Fruit fly (Drosophila melanogaster) whole organism, prepupa: Measurements from ENCODE around the gene CG7728.
A peak's percentile ranks its signal among the peaks of the same experiment; 100 is the strongest.

Experiments used
- Blimp-1 ChIP-seq: fragments of 200-800 bp; sonication (Bioruptor generic); optimal IDR thresholded peaks from 3 replicates; lab custom pipeline; 2017; ENCODE audit warnings: missing biosample characterization, missing genetic modification characterization, mild to moderate bottlenecking, moderate library complexity, missing genetic modification reagents
- CG10631 ChIP-seq: fragments of 200-800 bp; sonication (Bioruptor generic); optimal IDR thresholded peaks from 2 replicates; lab custom pipeline; 2016; ENCODE audit warnings: missing biosample characterization, missing genetic modification characterization
- CG10669 ChIP-seq: fragments of 200-800 bp; sonication (Bioruptor generic); optimal IDR thresholded peaks from 3 replicates; lab custom pipeline; 2018; ENCODE audit warnings: missing biosample characterization, mild to moderate bottlenecking, missing genetic modification characterization, moderate library complexity
- CG11762 ChIP-seq: fragments of 200-800 bp; sonication (Bioruptor generic); optimal IDR thresholded peaks from 3 replicates; lab custom pipeline; 2016; ENCODE audit warnings: missing biosample characterization, missing genetic modification characterization; ENCODE audit not compliant: insufficient read depth
- CG11902 ChIP-seq: fragments of 200-800 bp; sonication (Bioruptor generic); optimal IDR thresholded peaks from 3 replicates; lab custom pipeline; 2016; ENCODE audit warnings: missing biosample characterization, missing genetic modification characterization
- CG1621 ChIP-seq: fragments of 200-800 bp; sonication (Bioruptor generic); optimal IDR thresholded peaks from 3 replicates; lab custom pipeline; 2018; ENCODE audit warnings: missing biosample characterization, mild to moderate bottlenecking, missing genetic modification characterization
- CG3032 ChIP-seq: fragments of 200-800 bp; optimal IDR thresholded peaks from 2 replicates; lab custom pipeline; 2019; ENCODE audit warnings: missing biosample characterization, mild to moderate bottlenecking, missing genetic modification characterization, moderate library complexity
- CG32006 ChIP-seq: fragments of 200-800 bp; sonication (Bioruptor generic); optimal IDR thresholded peaks from 3 replicates; lab custom pipeline; 2017; ENCODE audit warnings: missing biosample characterization, mild to moderate bottlenecking, missing genetic modification characterization
- CG34406 ChIP-seq: fragments of 200-800 bp; sonication (Bioruptor generic); optimal IDR thresholded peaks from 3 replicates; lab custom pipeline; 2016; ENCODE audit warnings: missing biosample characterization, missing genetic modification characterization
- CG3919 ChIP-seq: fragments of 200-800 bp; sonication (Bioruptor generic); optimal IDR thresholded peaks from 3 replicates; lab custom pipeline; 2016; ENCODE audit warnings: missing biosample characterization, missing genetic modification characterization
- CG6163 ChIP-seq: fragments of 200-800 bp; sonication (Bioruptor generic); IDR thresholded peaks from 3 replicates; pipeline ENCODE4 v1.3.6; 2022; ENCODE audit warnings: missing biosample characterization, missing genetic modification characterization
- CG6276 ChIP-seq: fragments of 200-800 bp; sonication (Bioruptor generic); optimal IDR thresholded peaks from 2 replicates; lab custom pipeline; 2017; ENCODE audit warnings: missing biosample characterization, mild to moderate bottlenecking, missing genetic modification characterization
- CG6792 ChIP-seq: fragments of 200-800 bp; sonication (Bioruptor generic); optimal IDR thresholded peaks from 3 replicates; lab custom pipeline; 2016; ENCODE audit warnings: missing biosample characterization, missing genetic modification characterization
- CG6808 ChIP-seq: fragments of 200-800 bp; sonication (Bioruptor generic); optimal IDR thresholded peaks from 3 replicates; lab custom pipeline; 2017; ENCODE audit warnings: missing biosample characterization, missing genetic modification characterization, mild to moderate bottlenecking, moderate library complexity, missing genetic modification reagents
- CG7368 ChIP-seq: fragments of 200-800 bp; sonication (Bioruptor generic); optimal IDR thresholded peaks from 3 replicates; lab custom pipeline; 2016; ENCODE audit warnings: missing biosample characterization, missing genetic modification characterization
- CG8319 ChIP-seq: fragments of 200-800 bp; sonication (Bioruptor generic); optimal IDR thresholded peaks from 3 replicates; lab custom pipeline; 2016; ENCODE audit warnings: missing biosample characterization, missing genetic modification characterization
- CG8632 ChIP-seq: fragments of 200-800 bp; sonication (Bioruptor generic); optimal IDR thresholded peaks from 3 replicates; lab custom pipeline; 2016; ENCODE audit warnings: missing biosample characterization, missing genetic modification characterization
- Eip78C ChIP-seq: fragments of 200-800 bp; sonication (Bioruptor generic); peaks from one replicate; lab custom pipeline; 2016; ENCODE audit warnings: missing biosample characterization, missing genetic modification characterization
- Eip93F ChIP-seq: fragments of 200-800 bp; sonication (Bioruptor generic); optimal IDR thresholded peaks from 2 replicates; lab custom pipeline; 2016; ENCODE audit warnings: missing biosample characterization, mild to moderate bottlenecking, missing genetic modification characterization
- Ets96B ChIP-seq: fragments of 200-800 bp; optimal IDR thresholded peaks from 2 replicates; lab custom pipeline; 2019; ENCODE audit warnings: missing biosample characterization, mild to moderate bottlenecking, missing genetic modification characterization, moderate library complexity
- Gug ChIP-seq: fragments of 200-800 bp; sonication (Bioruptor generic); IDR thresholded peaks from 2 replicates; pipeline ENCODE4 v1.3.6; 2022; ENCODE audit warnings: missing biosample characterization, missing genetic modification characterization
- Hr39 ChIP-seq: fragments of 200-800 bp; sonication (Bioruptor generic); optimal IDR thresholded peaks from 2 replicates; lab custom pipeline; 2016; ENCODE audit warnings: missing biosample characterization, missing genetic modification characterization
- OdsH ChIP-seq: fragments of 200-800 bp; sonication (Bioruptor generic); optimal IDR thresholded peaks from 3 replicates; lab custom pipeline; 2016; ENCODE audit warnings: missing biosample characterization, missing genetic modification characterization
- Sox102F ChIP-seq: fragments of 200-800 bp; sonication (Bioruptor generic); optimal IDR thresholded peaks from 2 replicates; lab custom pipeline; 2016; ENCODE audit warnings: missing biosample characterization, mild to moderate bottlenecking, missing genetic modification characterization
- Sox14 ChIP-seq: fragments of 200-800 bp; sonication (Bioruptor generic); optimal IDR thresholded peaks from 3 replicates; lab custom pipeline; 2016; ENCODE audit warnings: missing biosample characterization, missing genetic modification characterization
- Sox15 ChIP-seq: fragments of 200-800 bp; sonication (Bioruptor generic); optimal IDR thresholded peaks from 3 replicates; lab custom pipeline; 2016; ENCODE audit warnings: missing biosample characterization, missing genetic modification characterization
- achi ChIP-seq: fragments of 200-800 bp; sonication (Bioruptor generic); optimal IDR thresholded peaks from 3 replicates; lab custom pipeline; 2016; ENCODE audit warnings: missing biosample characterization, missing genetic modification characterization
- acj6 ChIP-seq: fragments of 200-800 bp; sonication (Bioruptor generic); optimal IDR thresholded peaks from 3 replicates; lab custom pipeline; 2016; ENCODE audit warnings: missing biosample characterization, missing genetic modification characterization
- dac ChIP-seq: fragments of 200-800 bp; sonication (Bioruptor generic); optimal IDR thresholded peaks from 2 replicates; lab custom pipeline; 2017; ENCODE audit warnings: missing biosample characterization, mild to moderate bottlenecking, missing genetic modification characterization
- dsx ChIP-seq: fragments of 200-800 bp; optimal IDR thresholded peaks from 3 replicates; lab custom pipeline; 2019; ENCODE audit warnings: missing biosample characterization, mild to moderate bottlenecking, missing genetic modification characterization, moderate library complexity; ENCODE audit not compliant: poor library complexity, severe bottlenecking
- eg ChIP-seq: fragments of 200-800 bp; sonication (Bioruptor generic); IDR thresholded peaks from 3 replicates; pipeline ENCODE4 v1.3.6; 2022; ENCODE audit warnings: missing biosample characterization, missing genetic modification characterization
- fd59A ChIP-seq: fragments of 200-800 bp; sonication (Bioruptor generic); optimal IDR thresholded peaks from 2 replicates; lab custom pipeline; 2017; ENCODE audit warnings: missing biosample characterization, mild to moderate bottlenecking, missing genetic modification characterization, missing genetic modification reagents
- fd85E ChIP-seq: fragments of 200-800 bp; sonication (Bioruptor generic); optimal IDR thresholded peaks from 3 replicates; lab custom pipeline; 2016; ENCODE audit warnings: missing biosample characterization, missing genetic modification characterization
- fkh ChIP-seq: fragments of 200-800 bp; sonication (Bioruptor generic); optimal IDR thresholded peaks from 3 replicates; lab custom pipeline; 2017; ENCODE audit warnings: missing biosample characterization, mild to moderate bottlenecking, missing genetic modification characterization, moderate library complexity
- pdm3 ChIP-seq: fragments of 200-800 bp; sonication (Bioruptor generic); optimal IDR thresholded peaks from 3 replicates; lab custom pipeline; 2016; ENCODE audit warnings: missing biosample characterization, missing genetic modification characterization
- svp ChIP-seq: fragments of 200-800 bp; sonication (Bioruptor generic); peaks from one replicate; lab custom pipeline; 2016; ENCODE audit warnings: missing biosample characterization, missing genetic modification characterization
- topi ChIP-seq: fragments of 200-800 bp; sonication (Bioruptor generic); optimal IDR thresholded peaks from 3 replicates; lab custom pipeline; 2016; ENCODE audit warnings: missing biosample characterization, missing genetic modification characterization
- vri ChIP-seq: fragments of 200-800 bp; sonication (Bioruptor generic); optimal IDR thresholded peaks from 3 replicates; lab custom pipeline; 2016; ENCODE audit warnings: missing biosample characterization, mild to moderate bottlenecking, missing genetic modification characterization

CG7728 gene

DNA sequence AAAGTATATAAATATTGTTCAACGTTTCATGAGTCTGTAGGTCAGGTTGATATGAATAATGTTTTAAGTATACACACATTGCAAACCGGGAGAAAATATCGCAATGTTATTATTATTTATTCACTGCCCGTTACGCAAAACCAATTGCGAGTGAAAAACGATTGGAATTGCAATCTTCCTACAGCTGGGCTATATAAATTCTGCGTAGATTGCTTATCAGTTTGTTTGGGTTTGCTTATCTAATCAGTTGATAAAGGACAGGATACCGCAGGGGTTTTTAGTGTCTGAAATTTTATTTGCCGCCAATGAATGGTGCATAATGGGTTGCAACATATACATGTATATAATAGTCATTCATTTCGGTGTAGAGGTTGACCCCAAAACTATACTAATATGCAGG, 32.3 kb upstream of the CG7728 start:
- TF ChIP-seq CG7368 (GFP tag; lab: Kevin White, UChicago) (no peak), Eip78C (GFP tag; lab: Kevin White, UChicago) (peak; percentile 43), vri (GFP tag; lab: Kevin White, UChicago) (peak; percentile 91), topi (GFP tag; lab: Kevin White, UChicago) (no peak), Eip93F (GFP tag; lab: Kevin White, UChicago) (peak; percentile 37), CG6792 (GFP tag; lab: Kevin White, UChicago) (no peak), svp (GFP tag; lab: Kevin White, UChicago) (peak; percentile 84), Ets96B (tag; lab: Kevin White, UChicago) (no peak)

DNA sequence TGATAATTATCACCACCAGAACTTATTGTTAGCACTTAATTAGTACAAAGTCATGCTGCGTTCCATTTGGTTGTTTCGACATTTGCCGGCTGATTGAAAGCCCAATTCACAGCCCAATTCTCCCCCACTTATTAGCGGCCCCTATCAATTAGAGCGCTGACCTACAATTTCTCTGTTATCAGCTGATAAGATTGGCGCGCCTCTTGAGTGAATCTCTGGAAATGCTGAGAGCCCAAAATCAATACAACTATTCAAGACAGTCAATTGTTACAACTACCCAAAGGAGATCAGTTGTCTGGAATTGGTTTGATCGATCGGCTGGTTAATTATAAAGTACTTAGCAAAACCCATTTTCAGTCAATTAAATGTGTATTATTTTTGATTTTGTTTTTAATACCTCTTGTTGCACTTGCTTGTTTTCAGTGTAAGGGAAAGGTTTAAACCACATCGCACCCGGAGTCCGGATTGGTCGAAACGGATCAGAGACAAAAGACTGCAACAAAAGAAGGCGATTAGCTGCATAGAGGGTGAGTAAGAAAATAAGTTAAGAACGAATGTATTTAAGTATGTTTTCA, 31.4 kb upstream of the CG7728 start:
- TF ChIP-seq Ets96B (tag; lab: Kevin White, UChicago) (no peak), CG6792 (GFP tag; lab: Kevin White, UChicago) (peak; percentile 0), Eip93F (GFP tag; lab: Kevin White, UChicago) (peak; percentile 2), Sox15 (GFP tag; lab: Kevin White, UChicago) (no peak)

DNA sequence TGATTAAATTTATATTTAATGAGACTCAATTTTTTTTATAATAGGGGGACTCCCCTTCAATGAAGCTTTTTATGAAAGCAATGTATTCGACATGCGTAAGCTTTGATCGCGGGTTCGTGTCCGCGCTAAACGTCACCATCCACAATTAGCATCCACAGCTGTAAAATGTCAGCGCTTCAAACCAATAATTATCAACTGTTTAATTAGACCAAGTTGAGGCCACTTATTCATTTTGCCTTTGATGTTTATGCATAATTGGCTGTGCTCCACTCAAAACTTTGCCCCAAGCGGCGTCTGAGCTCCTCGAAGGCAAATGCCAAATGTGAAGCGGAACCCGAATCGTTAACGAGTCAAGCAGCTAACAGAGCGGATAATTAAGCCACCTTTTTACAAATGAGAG, 30.8 kb upstream of the CG7728 start:
- TF ChIP-seq svp (GFP tag; lab: Kevin White, UChicago) (no peak), CG10669 (GFP tag; lab: Kevin White, UChicago) (no peak), fkh (GFP tag; lab: Kevin White, UChicago) (peak; percentile 40), CG11762 (GFP tag; lab: Kevin White, UChicago) (no peak), fd85E (GFP tag; lab: Kevin White, UChicago) (no peak), Sox102F (no peak), dac (no peak), dsx (GFP tag; lab: Kevin White, UChicago) (no peak), CG6163 (GFP tag; lab: Robert Waterston, UW) (no peak), OdsH (GFP tag; lab: Kevin White, UChicago) (no peak), CG6792 (GFP tag; lab: Kevin White, UChicago) (no peak), eg (no peak), Blimp-1 (GFP tag; lab: Kevin White, UChicago) (peak; percentile 96)

DNA sequence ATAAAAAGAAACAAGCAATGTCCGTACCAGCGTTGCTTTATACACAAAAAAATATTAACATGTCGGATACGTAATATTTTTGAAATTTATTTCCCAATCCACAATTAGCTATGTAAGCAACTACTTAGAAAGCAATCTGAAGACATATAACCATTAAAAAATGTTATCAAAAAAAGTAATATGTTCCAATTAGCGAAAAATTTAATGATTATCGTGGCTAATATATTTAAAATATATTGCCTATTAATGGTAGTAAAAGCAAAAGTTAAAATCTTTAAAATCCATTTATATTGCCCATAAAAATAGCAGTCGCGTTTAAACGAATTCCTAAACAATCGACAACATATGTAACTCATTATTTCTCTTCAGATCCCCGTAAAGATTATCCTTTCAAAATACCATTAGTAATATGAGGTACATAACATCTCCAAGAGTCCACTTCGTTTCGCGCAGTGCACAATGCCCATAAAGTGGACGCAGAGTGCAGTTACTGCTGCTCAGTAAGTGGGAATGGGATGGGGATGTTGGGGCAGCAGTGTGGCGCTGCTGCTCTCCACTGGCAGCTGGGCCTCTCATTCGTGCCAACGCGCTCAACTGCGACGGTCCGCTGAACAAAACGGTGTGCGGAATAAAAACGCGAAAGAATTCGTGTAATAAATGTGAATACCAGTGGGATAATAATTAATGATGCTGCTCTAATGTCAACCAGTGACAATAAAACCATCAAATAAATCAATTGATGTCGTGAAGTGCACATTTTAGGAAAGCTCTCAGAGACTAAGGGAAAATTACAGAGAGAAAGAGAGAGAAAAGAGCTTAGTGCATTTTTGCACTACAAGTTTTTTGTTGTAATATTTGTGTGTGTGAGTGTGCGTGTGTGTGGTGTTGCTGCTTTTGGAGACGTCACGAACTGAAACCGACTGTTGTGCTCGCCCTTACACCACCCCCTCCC, 30.0 kb upstream of the CG7728 start:
- TF ChIP-seq CG32006 = peak; percentile 93
- TF ChIP-seq CG8319 (GFP tag; lab: Kevin White, UChicago) = peak; percentile 26
- TF ChIP-seq Eip93F (GFP tag; lab: Kevin White, UChicago) = peak; percentile 23
- TF ChIP-seq CG1621 (tag; lab: Kevin White, UChicago) = peak; percentile 38
- TF ChIP-seq Gug (GFP tag; lab: Robert Waterston, UW) = peak; percentile 68
- peak; percentile 66 for TF ChIP-seq Ets96B (tag; lab: Kevin White, UChicago)
- peak; percentile 57 for TF ChIP-seq CG11902 (GFP tag; lab: Kevin White, UChicago)
- peak; percentile 59 for TF ChIP-seq Sox102F
- peak; percentile 77 for TF ChIP-seq CG34406 (GFP tag; lab: Kevin White, UChicago)
- peak; percentile 72 for TF ChIP-seq CG10669 (GFP tag; lab: Kevin White, UChicago)
- peak; percentile 84 for TF ChIP-seq eg
- no peak for TF ChIP-seq fkh (GFP tag; lab: Kevin White, UChicago)
- TF ChIP-seq achi (GFP tag; lab: Kevin White, UChicago) = peak; percentile 78
- peak; percentile 84 for TF ChIP-seq topi (GFP tag; lab: Kevin White, UChicago)
- TF ChIP-seq CG6808 (GFP tag; lab: Kevin White, UChicago) = peak; percentile 86
- no peak for TF ChIP-seq vri (GFP tag; lab: Kevin White, UChicago)
- TF ChIP-seq CG6276 = peak; percentile 87
- peak; percentile 75 for TF ChIP-seq fd59A (GFP tag; lab: Kevin White, UChicago)
- peak; percentile 66 for TF ChIP-seq CG8632 (GFP tag; lab: Kevin White, UChicago)
- TF ChIP-seq Sox15 (GFP tag; lab: Kevin White, UChicago) = peak; percentile 70
- peak; percentile 62 for TF ChIP-seq CG7368 (GFP tag; lab: Kevin White, UChicago)
- TF ChIP-seq pdm3 (GFP tag; lab: Kevin White, UChicago) = peak; percentile 77
- peak; percentile 80 for TF ChIP-seq Sox14 (GFP tag; lab: Kevin White, UChicago)
- peak; percentile 59 for TF ChIP-seq Hr39 (GFP tag; lab: Kevin White, UChicago)
- peak; percentile 80 for TF ChIP-seq CG6163 (GFP tag; lab: Robert Waterston, UW)
- TF ChIP-seq CG3032 = peak; percentile 70
- TF ChIP-seq dsx (GFP tag; lab: Kevin White, UChicago) = peak; percentile 52
- TF ChIP-seq CG3919 (GFP tag; lab: Kevin White, UChicago) = peak; percentile 83
- peak; percentile 82 for TF ChIP-seq OdsH (GFP tag; lab: Kevin White, UChicago)
- peak; percentile 61 for TF ChIP-seq Blimp-1 (GFP tag; lab: Kevin White, UChicago)
- peak; percentile 74 for TF ChIP-seq acj6
- no peak for TF ChIP-seq fd85E (GFP tag; lab: Kevin White, UChicago)
- peak; percentile 83 for TF ChIP-seq CG10631
